Fruit fly (Drosophila melanogaster) whole organism, adult: ENCODE measurements around the gene Etl1.

Experiments used
- CG7101 ChIP-seq: fragments of 200-800 bp; sonication (Bioruptor generic); optimal IDR thresholded peaks from 2 replicates; lab custom pipeline; 2018; ENCODE audit warnings: missing biosample characterization, mild to moderate bottlenecking, missing genetic modification characterization, moderate library complexity
- tj ChIP-seq: fragments of 200-800 bp; sonication (Bioruptor generic); optimal IDR thresholded peaks from 3 replicates; lab custom pipeline; 2017; ENCODE audit warnings: missing biosample characterization, mild to moderate bottlenecking, missing genetic modification characterization, moderate library complexity

dm6 chr2L:9890576-9890975 lies 21.8 kb downstream of the Etl1 start, which contains the start of the genes CG34183 and CG4537:
- TF ChIP-seq CG7101 (tag; lab: Kevin White, UChicago), result peak; percentile 5
- TF ChIP-seq tj (GFP tag; lab: Kevin White, UChicago), result no peak
